Fruit fly (Drosophila melanogaster) whole organism, pupa: ENCODE data around the gene Ir94d.

Source experiments
- CG14655 ChIP-seq: fragments of 200-800 bp; sonication (Bioruptor generic); optimal IDR thresholded peaks from 3 replicates; lab custom pipeline; 2017; ENCODE audit warnings: mild to moderate bottlenecking, missing biosample characterization, missing genetic modification reagents, missing genetic modification characterization
- CG17806 ChIP-seq: fragments of 200-800 bp; sonication (Bioruptor generic); optimal IDR thresholded peaks from 2 replicates; lab custom pipeline; 2018; ENCODE audit warnings: missing biosample characterization, mild to moderate bottlenecking, missing genetic modification characterization, moderate library complexity
- Snoo ChIP-seq: fragments of 200-800 bp; sonication (Bioruptor generic); optimal IDR thresholded peaks from 3 replicates; lab custom pipeline; 2017; ENCODE audit warnings: missing biosample characterization, mild to moderate bottlenecking, missing genetic modification characterization, inconsistent platforms
- gl ChIP-seq: fragments of 200-800 bp; sonication (Bioruptor generic); optimal IDR thresholded peaks from 2 replicates; lab custom pipeline; 2018; ENCODE audit warnings: missing biosample characterization, mild to moderate bottlenecking, missing genetic modification characterization

- peak; percentile 63 for TF ChIP-seq CG14655 (GFP tag; lab: Kevin White, UChicago)
- TF ChIP-seq CG17806 (tag; lab: Kevin White, UChicago), result peak; percentile 51
- TF ChIP-seq gl (tag; lab: Kevin White, UChicago), result no peak
- TF ChIP-seq Snoo (tag; lab: Kevin White, UChicago), result peak; percentile 10
These were observed 46.5 kb upstream of the Ir94d start, which contains the start of the genes ATPsynCF6 and Sec13 for dm6 chr3R:23355829-23356738.
